Worm (Caenorhabditis elegans): ENCODE data around the gene str-123.

Gene str-123

ce11 chrX:12759642-12760041 is 30.5 kb upstream of the str-123 start:
- TF ChIP-seq gei-8 (GFP tag; optimal IDR thresholded peaks at IDR 0.05) = peak; percentile 53
- TF ChIP-seq saeg-2 (GFP tag; IDR thresholded peaks at IDR 0.05) = no peak
- TF ChIP-seq nhr-48 (tag; optimal IDR thresholded peaks at IDR 0.05) = peak; percentile 79
- TF ChIP-seq ceh-82 (tag; optimal IDR thresholded peaks at IDR 0.05) = no peak
- TF ChIP-seq madf-5 (GFP tag; IDR thresholded peaks at IDR 0.05) = 0 out of 4 replicates have a peak, but pooled peaks of 1 of the 2 experiments have one; percentile 21
- no peak for TF ChIP-seq dmd-8 (GFP tag; IDR thresholded peaks at IDR 0.05)
- TF ChIP-seq lin-38 (GFP tag; IDR thresholded peaks at IDR 0.05) = no peak
- no peak for TF ChIP-seq jun-1 (tag; optimal IDR thresholded peaks at IDR 0.05)
- no peak for TF ChIP-seq aly-2 (tag; optimal IDR thresholded peaks at IDR 0.05)
- TF ChIP-seq aha-1 (tag) = peak; percentile 69
- no peak for TF ChIP-seq ceh-28 (tag; optimal IDR thresholded peaks at IDR 0.05)
- TF ChIP-seq snpc-4 (tag; optimal IDR thresholded peaks at IDR 0.05) = no peak
- TF ChIP-seq lir-3 (tag; optimal IDR thresholded peaks at IDR 0.05) = no peak
- TF ChIP-seq nhr-11 (tag; optimal IDR thresholded peaks at IDR 0.05) = no peak
- TF ChIP-seq fkh-10 (GFP tag; optimal IDR thresholded peaks at IDR 0.05) = no peak
- TF ChIP-seq nhr-28 (tag; optimal IDR thresholded peaks at IDR 0.05) = peak; percentile 99
- TF ChIP-seq pqm-1 (tag; optimal IDR thresholded peaks at IDR 0.05) = peak; percentile 74
- no peak for TF ChIP-seq lin-15B (tag; optimal IDR thresholded peaks at IDR 0.05)
- TF ChIP-seq lin-29 (GFP tag; IDR thresholded peaks at IDR 0.05) = no peak
- no peak for TF ChIP-seq zag-1 (tag; optimal IDR thresholded peaks at IDR 0.05)
- TF ChIP-seq F49E8.2 (tag; optimal IDR thresholded peaks at IDR 0.05; ENCODE audit: borderline replicate concordance) = no peak
- TF ChIP-seq Y5F2A.4 (GFP tag; optimal IDR thresholded peaks at IDR 0.05) = no peak
- TF ChIP-seq pha-4 (GFP tag; IDR thresholded peaks at IDR 0.05) = no peak
- TF ChIP-seq pha-4 (tag; optimal IDR thresholded peaks at IDR 0.05) = no peak
- TF ChIP-seq cey-2 (tag; optimal IDR thresholded peaks at IDR 0.05; ENCODE audit: borderline replicate concordance, insufficient read depth) = peak; percentile 68
- TF ChIP-seq nhr-41 (GFP tag; IDR thresholded peaks at IDR 0.05) = peak; percentile 76; the same call in 1 of the 2 replicates
- TF ChIP-seq Y48G9A.11 (GFP tag; IDR thresholded peaks at IDR 0.05) = no peak
- peak; percentile 95 for TF ChIP-seq dmd-6 (GFP tag; IDR thresholded peaks at IDR 0.05)
- TF ChIP-seq zip-2 (tag; optimal IDR thresholded peaks at IDR 0.05) = no peak
- TF ChIP-seq hlh-11 (tag; optimal IDR thresholded peaks at IDR 0.05) = peak; percentile 91
- TF ChIP-seq mxl-3 (GFP tag; optimal IDR thresholded peaks at IDR 0.05) = peak; percentile 98
- no peak for TF ChIP-seq snpc-1.2 (GFP tag; IDR thresholded peaks at IDR 0.05)
- peak in 1 of 2 experiments; percentile 96 for TF ChIP-seq unc-62 (GFP tag; optimal IDR thresholded peaks at IDR 0.05 in 1 of 2)
- no peak for TF ChIP-seq unc-62 (tag; optimal IDR thresholded peaks at IDR 0.05)
- TF ChIP-seq T26A8.4 (GFP tag; IDR thresholded peaks at IDR 0.05) = no peak
- peak; percentile 88 for TF ChIP-seq nhr-77 (tag; optimal IDR thresholded peaks at IDR 0.05)
- TF ChIP-seq lin-1 (GFP tag; IDR thresholded peaks at IDR 0.05) = 0 out of 2 replicates have a peak, but pooled peaks have one; percentile 17
- peak; percentile 27 for TF ChIP-seq mes-2 (tag; optimal IDR thresholded peaks at IDR 0.05; ENCODE audit: poor library complexity, severe bottlenecking)
- TF ChIP-seq hlh-30 (tag; optimal IDR thresholded peaks at IDR 0.05; ENCODE audit: insufficient read depth) = peak; percentile 72
- TF ChIP-seq nhr-76 (tag; optimal IDR thresholded peaks at IDR 0.05) = no peak
- TF ChIP-seq mdt-29 (GFP tag; IDR thresholded peaks at IDR 0.05) = peak; percentile 77; the same call in 1 of the 2 replicates
- TF ChIP-seq nhr-10 (tag; optimal IDR thresholded peaks at IDR 0.05) = peak; percentile 1
- no peak for TF ChIP-seq nhr-42 (GFP tag; IDR thresholded peaks at IDR 0.05)
- no peak for TF ChIP-seq lin-13 (GFP tag; optimal IDR thresholded peaks at IDR 0.05)
- TF ChIP-seq sdz-12 (GFP tag; optimal IDR thresholded peaks at IDR 0.05) = no peak
- TF ChIP-seq hmg-1.1 (GFP tag; IDR thresholded peaks at IDR 0.05) = no peak
- TF ChIP-seq daf-16 (GFP tag; optimal IDR thresholded peaks at IDR 0.05) = no peak
- TF ChIP-seq daf-16 (tag; optimal IDR thresholded peaks at IDR 0.05) = peak; percentile 49
- no peak for TF ChIP-seq D1046.2 (GFP tag; IDR thresholded peaks at IDR 0.05)
- TF ChIP-seq tra-1 (GFP tag; IDR thresholded peaks at IDR 0.05) = peak; percentile 71; the same call in 1 of the 2 replicates
- no peak for TF ChIP-seq F26F4.8 (GFP tag; conservative IDR thresholded peaks at IDR 0.05)
- peak; percentile 31 for TF ChIP-seq nhr-6 (tag; optimal IDR thresholded peaks at IDR 0.05)
- TF ChIP-seq mdl-1 (tag; optimal IDR thresholded peaks at IDR 0.05) = peak; percentile 70 to 96

All from whole organism, L4 larva.